Worm (Caenorhabditis elegans) whole organism, mixed stage, embryonic: Measurements from ENCODE around the gene pdfr-1.

Experiments used
- M03D4.4 ChIP-seq: sonication (generic microtip); optimal IDR thresholded peaks from 2 replicates; lab custom pipeline; 2017; ENCODE audit warnings: mild to moderate bottlenecking, missing genetic modification characterization, missing compliant biosample characterization
- bed-3 ChIP-seq: fragments of 200-800 bp; sonication (Bioruptor generic); optimal IDR thresholded peaks from 3 replicates; lab custom pipeline; 2018; ENCODE audit warnings: mild to moderate bottlenecking, missing genetic modification characterization, moderate library complexity, missing compliant biosample characterization
- blmp-1 ChIP-seq: fragments of 150-350 bp; optimal IDR thresholded peaks from 2 replicates; lab custom pipeline; 2014; ENCODE audit warnings: missing biosample characterization, missing genetic modification characterization
- ceh-43 ChIP-seq: fragments of 200-800 bp; sonication (Bioruptor generic); optimal IDR thresholded peaks from 2 replicates; lab custom pipeline; 2018; ENCODE audit warnings: mild to moderate bottlenecking, missing genetic modification characterization, moderate library complexity, missing compliant biosample characterization
- ceh-83 ChIP-seq: fragments of 200-800 bp; sonication (Bioruptor generic); optimal IDR thresholded peaks from 2 replicates; lab custom pipeline; 2018; ENCODE audit warnings: mild to moderate bottlenecking, missing genetic modification characterization, missing compliant biosample characterization
- ces-1 ChIP-seq: fragments of 150-350 bp; optimal IDR thresholded peaks from 2 replicates; lab custom pipeline; 2014; ENCODE audit warnings: missing biosample characterization, missing genetic modification reagents, missing genetic modification characterization
- cnd-1 ChIP-seq: fragments of 200-800 bp; sonication (Bioruptor generic); optimal IDR thresholded peaks from 2 replicates; lab custom pipeline; 2018; ENCODE audit warnings: mild to moderate bottlenecking, missing genetic modification characterization, missing compliant biosample characterization
- drap-1 ChIP-seq: fragments of 200-800 bp; sonication (Bioruptor generic); optimal IDR thresholded peaks from 3 replicates; lab custom pipeline; 2018; ENCODE audit warnings: mild to moderate bottlenecking, missing genetic modification characterization, missing compliant biosample characterization
- elt-1 ChIP-seq: sonication (generic microtip); optimal IDR thresholded peaks from 2 replicates; lab custom pipeline; 2017; ENCODE audit warnings: missing genetic modification characterization, mild to moderate bottlenecking, missing compliant biosample characterization, antibody characterized with exemption, moderate library complexity, borderline replicate concordance; ENCODE audit not compliant: insufficient read depth
- elt-3 ChIP-seq: fragments of 150-350 bp; optimal IDR thresholded peaks from 2 replicates; lab custom pipeline; 2014; ENCODE audit warnings: missing biosample characterization, missing genetic modification characterization
- flh-1 ChIP-seq: fragments of 200-800 bp; sonication (Bioruptor generic); optimal IDR thresholded peaks from 2 replicates; lab custom pipeline; 2018; ENCODE audit warnings: mild to moderate bottlenecking, missing genetic modification characterization, moderate library complexity, missing compliant biosample characterization
- ham-2 ChIP-seq: fragments of 200-800 bp; sonication (Bioruptor generic); optimal IDR thresholded peaks from 2 replicates; lab custom pipeline; 2018; ENCODE audit warnings: mild to moderate bottlenecking, missing genetic modification characterization, missing compliant biosample characterization
- lin-13 ChIP-seq: fragments of 150-350 bp; optimal IDR thresholded peaks from 2 replicates; lab custom pipeline; 2014; ENCODE audit warnings: missing biosample characterization, missing genetic modification characterization
- lin-32 ChIP-seq: fragments of 200-800 bp; sonication (Bioruptor generic); optimal IDR thresholded peaks from 2 replicates; lab custom pipeline; 2018; ENCODE audit warnings: mild to moderate bottlenecking, missing genetic modification characterization, missing compliant biosample characterization
- lsy-2 ChIP-seq: fragments of 150-350 bp; optimal IDR thresholded peaks from 2 replicates; lab custom pipeline; 2014; ENCODE audit warnings: missing biosample characterization, missing genetic modification characterization
- mab-5 ChIP-seq: fragments of 150-350 bp; optimal IDR thresholded peaks from 2 replicates; lab custom pipeline; 2014; ENCODE audit warnings: missing biosample characterization, missing genetic modification characterization
- mep-1 ChIP-seq: fragments of 150-350 bp; optimal IDR thresholded peaks from 2 replicates; lab custom pipeline; 2017; ENCODE audit warnings: missing biosample characterization, missing genetic modification reagents, missing genetic modification characterization, inconsistent platforms
- mls-2 ChIP-seq: sonication (generic microtip); optimal IDR thresholded peaks from 2 replicates; lab custom pipeline; 2016; ENCODE audit warnings: mild to moderate bottlenecking, missing genetic modification characterization, moderate library complexity, missing compliant biosample characterization
- nhr-12 ChIP-seq: fragments of 150-350 bp; optimal IDR thresholded peaks from 2 replicates; lab custom pipeline; 2014; ENCODE audit warnings: missing biosample characterization, missing genetic modification characterization
- nhr-2 ChIP-seq: fragments of 150-350 bp; optimal IDR thresholded peaks from 2 replicates; lab custom pipeline; 2014; ENCODE audit warnings: missing biosample characterization, missing genetic modification characterization
- nhr-237 ChIP-seq: fragments of 150-350 bp; optimal IDR thresholded peaks from 2 replicates; lab custom pipeline; 2014; ENCODE audit warnings: missing biosample characterization, missing genetic modification characterization
- nhr-28 ChIP-seq: fragments of 150-350 bp; optimal IDR thresholded peaks from 2 replicates; lab custom pipeline; 2014; ENCODE audit warnings: missing biosample characterization, missing genetic modification characterization
- nhr-76 ChIP-seq: sonication (generic microtip); optimal IDR thresholded peaks from 2 replicates; lab custom pipeline; 2017; ENCODE audit warnings: missing biosample characterization, missing genetic modification characterization
- pha-4 ChIP-seq: fragments of 150-350 bp; optimal IDR thresholded peaks from 2 replicates; lab custom pipeline; 2018; ENCODE audit warnings: missing biosample characterization, missing genetic modification reagents, missing genetic modification characterization
- sem-2 ChIP-seq: fragments of 200-800 bp; sonication (Bioruptor generic); optimal IDR thresholded peaks from 2 replicates; lab custom pipeline; 2018; ENCODE audit warnings: mild to moderate bottlenecking, missing genetic modification characterization, missing compliant biosample characterization
- sptf-1 ChIP-seq: sonication (generic microtip); optimal IDR thresholded peaks from 2 replicates; lab custom pipeline; 2017; ENCODE audit warnings: mild to moderate bottlenecking, missing genetic modification characterization, moderate library complexity, missing compliant biosample characterization
- tbx-8 ChIP-seq: fragments of 200-800 bp; sonication (Bioruptor generic); optimal IDR thresholded peaks from 2 replicates; lab custom pipeline; 2018; ENCODE audit warnings: mild to moderate bottlenecking, missing genetic modification characterization, moderate library complexity, missing compliant biosample characterization
- unc-120 ChIP-seq: sonication (generic microtip); optimal IDR thresholded peaks from 2 replicates; lab custom pipeline; 2017; ENCODE audit warnings: missing genetic modification characterization, missing compliant biosample characterization; ENCODE audit not compliant: poor library complexity, severe bottlenecking
- unc-39 ChIP-seq: fragments of 150-350 bp; optimal IDR thresholded peaks from 2 replicates; lab custom pipeline; 2014; ENCODE audit warnings: missing biosample characterization, missing genetic modification characterization
- unc-62 ChIP-seq: fragments of 150-350 bp; optimal IDR thresholded peaks from 2 replicates; lab custom pipeline; 2014; ENCODE audit warnings: missing biosample characterization, missing genetic modification reagents, missing genetic modification characterization
- zip-8 ChIP-seq: fragments of 150-350 bp; optimal IDR thresholded peaks from 2 replicates; lab custom pipeline; 2014; ENCODE audit warnings: missing biosample characterization, missing genetic modification characterization
- ztf-11 ChIP-seq: fragments of 150-350 bp; optimal IDR thresholded peaks from 2 replicates; lab custom pipeline; 2014; ENCODE audit warnings: missing biosample characterization, missing genetic modification characterization

pdfr-1 gene

ce11 chrIII:6604317-6604716 is 47.6 kb downstream of the pdfr-1 start:
- no peak for TF ChIP-seq nhr-76 (tag; lab: Kevin White, UChicago)
- no peak for TF ChIP-seq ztf-11 (tag; lab: Kevin White, UChicago)
- no peak for TF ChIP-seq lsy-2
- no peak for TF ChIP-seq ceh-83 (GFP tag; lab: Kevin White, UChicago)
- TF ChIP-seq sem-2 (GFP tag; lab: Kevin White, UChicago) = no peak

ce11 chrIII:6603185-6603584 is 48.7 kb downstream of the pdfr-1 start:
- TF ChIP-seq M03D4.4 (tag; lab: Kevin White, UChicago) = no peak
- no peak for TF ChIP-seq elt-3 (tag; lab: Kevin White, UChicago)
- TF ChIP-seq ztf-11 (tag; lab: Kevin White, UChicago) = no peak
- TF ChIP-seq unc-62 = no peak
- no peak for TF ChIP-seq ceh-83 (GFP tag; lab: Kevin White, UChicago)
- TF ChIP-seq flh-1 (GFP tag; lab: Kevin White, UChicago) = no peak
- TF ChIP-seq ces-1 = no peak
- TF ChIP-seq mls-2 (tag; lab: Kevin White, UChicago) = no peak
- TF ChIP-seq unc-120 (tag; lab: Kevin White, UChicago) = no peak
- no peak for TF ChIP-seq unc-39 (tag; lab: Kevin White, UChicago)
- TF ChIP-seq nhr-237 (tag; lab: Kevin White, UChicago) = no peak
- TF ChIP-seq nhr-12 (tag; lab: Kevin White, UChicago) = no peak
- no peak for TF ChIP-seq zip-8 (tag; lab: Kevin White, UChicago)
- no peak for TF ChIP-seq mab-5 (tag; lab: Kevin White, UChicago)
- TF ChIP-seq nhr-28 (tag; lab: Kevin White, UChicago) = no peak
- TF ChIP-seq cnd-1 = no peak
- no peak for TF ChIP-seq ceh-43 (GFP tag; lab: Kevin White, UChicago)
- no peak for TF ChIP-seq elt-1

- no peak for TF ChIP-seq ham-2 (GFP tag; lab: Kevin White, UChicago)
- TF ChIP-seq unc-39 (tag; lab: Kevin White, UChicago) = no peak
- no peak for TF ChIP-seq mls-2 (tag; lab: Kevin White, UChicago)
- TF ChIP-seq elt-3 (tag; lab: Kevin White, UChicago) = no peak
Observed at ce11 chrIII:6601073-6601472, 50.8 kb downstream of the pdfr-1 start, which contains the start of gene let-765. Gene let-765 (minus strand): TSS chrIII:6601173.

ce11 chrIII:6594069-6594468 is 57.8 kb downstream of the pdfr-1 start:
- TF ChIP-seq nhr-28 (tag; lab: Kevin White, UChicago) (no peak), sem-2 (GFP tag; lab: Kevin White, UChicago) (no peak)
- TF ChIP-seq, all 35 proteins: peak for 0

ce11 chrIII:6592075-6592474 is 59.8 kb downstream of the pdfr-1 start, which contains the start of gene F20H11.1:
Gene F20H11.1 (minus strand): TSS chrIII:6592175.
- TF ChIP-seq sptf-1 (tag; lab: Kevin White, UChicago) (no peak), ztf-11 (tag; lab: Kevin White, UChicago) (no peak), pha-4 (no peak), ceh-83 (GFP tag; lab: Kevin White, UChicago) (no peak), bed-3 (GFP tag; lab: Kevin White, UChicago) (no peak), unc-62 (no peak), mls-2 (tag; lab: Kevin White, UChicago) (no peak), M03D4.4 (tag; lab: Kevin White, UChicago) (no peak), drap-1 (GFP tag; lab: Kevin White, UChicago) (no peak), unc-120 (tag; lab: Kevin White, UChicago) (no peak), zip-8 (tag; lab: Kevin White, UChicago) (no peak), cnd-1 (no peak), elt-1 (no peak), sem-2 (GFP tag; lab: Kevin White, UChicago) (no peak), nhr-12 (tag; lab: Kevin White, UChicago) (no peak), nhr-2 (tag; lab: Kevin White, UChicago) (no peak), flh-1 (GFP tag; lab: Kevin White, UChicago) (no peak)

- no peak for TF ChIP-seq blmp-1 (tag; lab: Kevin White, UChicago)
- TF ChIP-seq ceh-83 (GFP tag; lab: Kevin White, UChicago) = no peak
- no peak for TF ChIP-seq lin-13 (tag; lab: Kevin White, UChicago)
- TF ChIP-seq tbx-8 (GFP tag; lab: Kevin White, UChicago) = no peak
- no peak for TF ChIP-seq elt-3 (tag; lab: Kevin White, UChicago)
- TF ChIP-seq mab-5 (tag; lab: Kevin White, UChicago) = no peak
- no peak for TF ChIP-seq zip-8 (tag; lab: Kevin White, UChicago)
- no peak for TF ChIP-seq drap-1 (GFP tag; lab: Kevin White, UChicago)
- TF ChIP-seq nhr-237 (tag; lab: Kevin White, UChicago) = no peak
- no peak for TF ChIP-seq mep-1 (tag; lab: Kevin White, UChicago)
- no peak for TF ChIP-seq ham-2 (GFP tag; lab: Kevin White, UChicago)
- no peak for TF ChIP-seq nhr-76 (tag; lab: Kevin White, UChicago)
- no peak for TF ChIP-seq sptf-1 (tag; lab: Kevin White, UChicago)
- TF ChIP-seq flh-1 (GFP tag; lab: Kevin White, UChicago) = no peak
- TF ChIP-seq lin-32 (GFP tag; lab: Kevin White, UChicago) = no peak
Observed at ce11 chrIII:6589499-6589898, 62.4 kb downstream of the pdfr-1 start.
